Fruit fly (Drosophila melanogaster): Measurements from ENCODE around the gene qua.

Gene qua

dm6 chr2L:17480943-17481580, 15.9 kb downstream of the qua start, which contains the start of the genes fws and Lamtor3 (continued):
- TF ChIP-seq Usf (GFP tag; optimal IDR thresholded peaks at IDR 0.05): peak; percentile 97
- TF ChIP-seq Optix (GFP tag; IDR thresholded peaks at IDR 0.05): peak; percentile 99
- TF ChIP-seq CG33213 (GFP tag; optimal IDR thresholded peaks at IDR 0.05): peak; percentile 72
- TF ChIP-seq CG8924 (tag; optimal IDR thresholded peaks at IDR 0.05): peak; percentile 98
- peak; percentile 48 for TF ChIP-seq CG1792 (GFP tag; optimal IDR thresholded peaks at IDR 0.05)
- peak; percentile 86 for TF ChIP-seq tup (GFP tag; optimal IDR thresholded peaks at IDR 0.05)
- peak; percentile 97 for TF ChIP-seq grau (tag; optimal IDR thresholded peaks at IDR 0.05)
- peak; percentile 39 for TF ChIP-seq ERR (GFP tag; optimal IDR thresholded peaks at IDR 0.05)
- peak; percentile 98 for TF ChIP-seq bcd (GFP tag; optimal IDR thresholded peaks at IDR 0.05)
- TF ChIP-seq GATAe (GFP tag; conservative IDR thresholded peaks at IDR 0.05): peak; percentile 98
- TF ChIP-seq cad (GFP tag; optimal IDR thresholded peaks at IDR 0.05): no peak
- TF ChIP-seq Ptx1 (GFP tag; IDR thresholded peaks at IDR 0.05): peak; percentile 99
- peak; percentile 97 for TF ChIP-seq dan (GFP tag; IDR thresholded peaks at IDR 0.05)
- peak; percentile 74 for TF ChIP-seq CG10565 (GFP tag; optimal IDR thresholded peaks at IDR 0.05)
- TF ChIP-seq CG15011 (GFP tag; optimal IDR thresholded peaks at IDR 0.05): peak; percentile 94
- TF ChIP-seq ems (GFP tag; optimal IDR thresholded peaks at IDR 0.05): peak; percentile 90
- peak; percentile 52 for TF ChIP-seq CG7745 (tag; optimal IDR thresholded peaks at IDR 0.05)
- no peak for TF ChIP-seq zf30C (GFP tag; optimal IDR thresholded peaks at IDR 0.05)
- TF ChIP-seq CG15601 (tag; optimal IDR thresholded peaks at IDR 0.05): peak; percentile 95
- peak; percentile 26 for TF ChIP-seq CG15479 (GFP tag; optimal IDR thresholded peaks at IDR 0.05)
- TF ChIP-seq abd-A (tag; optimal IDR thresholded peaks at IDR 0.05): no peak
- peak; percentile 59; the same call in 1 of the 3 replicates for TF ChIP-seq CG14860 (GFP tag; IDR thresholded peaks at IDR 0.05; ENCODE audit: partially characterized antibody)
- peak; percentile 96 for TF ChIP-seq jigr1 (GFP tag; IDR thresholded peaks at IDR 0.05)
- peak; percentile 74 for TF ChIP-seq CG12744 (GFP tag; optimal IDR thresholded peaks at IDR 0.05)
- peak; percentile 99 for TF ChIP-seq CG17359 (tag; optimal IDR thresholded peaks at IDR 0.05)
- TF ChIP-seq Neu2 (GFP tag; optimal IDR thresholded peaks at IDR 0.05; ENCODE audit: borderline replicate concordance): no peak
- TF ChIP-seq peb (GFP tag; IDR thresholded peaks at IDR 0.05): peak; percentile 98
- peak; percentile 91 for TF ChIP-seq sqz (GFP tag; optimal IDR thresholded peaks at IDR 0.05)
- peak; percentile 90 for TF ChIP-seq CG7786 (GFP tag; optimal IDR thresholded peaks at IDR 0.05)
- no peak for TF ChIP-seq grn (GFP tag; optimal IDR thresholded peaks at IDR 0.05)
- TF ChIP-seq CG9876 (GFP tag; optimal IDR thresholded peaks at IDR 0.05): peak; percentile 60
- peak; percentile 98 for TF ChIP-seq Oaz (GFP tag; IDR thresholded peaks at IDR 0.05)
- TF ChIP-seq Ets65A (GFP tag): peak; percentile 98
- peak; percentile 87 for TF ChIP-seq CG10321 (GFP tag; IDR thresholded peaks at IDR 0.05)
- peak; percentile 73 for TF ChIP-seq gro (GFP tag; optimal IDR thresholded peaks at IDR 0.05)
- TF ChIP-seq CG6791 (GFP tag; IDR thresholded peaks at IDR 0.05; ENCODE audit: partially characterized antibody): peak; percentile 63; the same call in 2 of the 3 replicates
- TF ChIP-seq CG6683 (GFP tag; optimal IDR thresholded peaks at IDR 0.05): peak; percentile 94
- peak; percentile 96 for TF ChIP-seq CG30403 (GFP tag; optimal IDR thresholded peaks at IDR 0.05)
- TF ChIP-seq ash1 (GFP tag; optimal IDR thresholded peaks at IDR 0.05): peak; percentile 84
- peak; percentile 99 for TF ChIP-seq CG2889 (GFP tag; IDR thresholded peaks at IDR 0.05)
- peak; percentile 95 for TF ChIP-seq CrebB (tag; optimal IDR thresholded peaks at IDR 0.05)
- peak; percentile 99 for TF ChIP-seq CG4404 (GFP tag; IDR thresholded peaks at IDR 0.05)
- TF ChIP-seq Hr78 (GFP tag; optimal IDR thresholded peaks at IDR 0.05): no peak
- no peak for TF ChIP-seq yki (optimal IDR thresholded peaks at IDR 0.05)
- peak; percentile 97 for TF ChIP-seq ro (GFP tag; IDR thresholded peaks at IDR 0.05)
- TF ChIP-seq CG3163 (GFP tag; optimal IDR thresholded peaks at IDR 0.05): peak; percentile 58
- TF ChIP-seq fd102C (GFP tag; optimal IDR thresholded peaks at IDR 0.05): peak; percentile 82
- TF ChIP-seq otp (GFP tag; IDR thresholded peaks at IDR 0.05): peak; percentile 98
- TF ChIP-seq CG2199 (GFP tag; IDR thresholded peaks at IDR 0.05): peak; percentile 99
- TF ChIP-seq odd (GFP tag; optimal IDR thresholded peaks at IDR 0.05): peak; percentile 93
